Worm (Caenorhabditis elegans): ENCODE measurements around the gene Y38C1AA.19.
A peak's percentile ranks its signal among the peaks of the same experiment; 100 is the strongest.

The Y38C1AA.19 gene

DNA sequence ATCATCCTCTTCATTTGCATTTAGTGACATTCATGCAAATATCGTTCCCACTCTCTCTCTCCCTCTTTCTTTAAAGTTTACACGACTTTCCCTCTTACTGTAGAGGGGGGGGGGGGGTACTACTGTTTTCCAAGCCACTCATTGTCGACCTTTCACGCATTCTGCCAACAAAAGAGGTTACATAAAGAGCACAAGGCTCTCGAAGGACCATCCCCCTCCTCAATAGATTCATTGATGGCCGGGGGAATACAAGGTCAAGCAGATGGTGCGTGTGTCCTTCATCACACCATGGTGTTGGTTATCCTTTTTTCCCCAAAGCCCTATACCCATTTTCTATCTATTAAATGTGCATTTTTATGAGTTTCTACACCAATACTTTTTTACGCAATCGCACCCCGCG lies 13.0 kb downstream of the Y38C1AA.19 start:
- TF ChIP-seq ref-2 (tag; optimal IDR thresholded peaks at IDR 0.05) (peak; percentile 27), ttx-3 (tag; optimal IDR thresholded peaks at IDR 0.05) (no peak), sox-2 (GFP tag; IDR thresholded peaks at IDR 0.05) (peak; percentile 66), eyg-1 (tag; optimal IDR thresholded peaks at IDR 0.05) (peak; percentile 9), K09A11.1 (tag; optimal IDR thresholded peaks at IDR 0.05; ENCODE audit: insufficient read depth) (no peak), lin-11 (tag; optimal IDR thresholded peaks at IDR 0.05) (no peak), pax-1 (tag; optimal IDR thresholded peaks at IDR 0.05) (no peak), npax-4 (tag; optimal IDR thresholded peaks at IDR 0.05) (no peak), ceh-24 (tag; optimal IDR thresholded peaks at IDR 0.05) (no peak), ceh-9 (tag; optimal IDR thresholded peaks at IDR 0.05) (no peak), tbx-2 (tag; optimal IDR thresholded peaks at IDR 0.05) (peak; percentile 9), ceh-45 (GFP tag; IDR thresholded peaks at IDR 0.05) (no peak)

DNA sequence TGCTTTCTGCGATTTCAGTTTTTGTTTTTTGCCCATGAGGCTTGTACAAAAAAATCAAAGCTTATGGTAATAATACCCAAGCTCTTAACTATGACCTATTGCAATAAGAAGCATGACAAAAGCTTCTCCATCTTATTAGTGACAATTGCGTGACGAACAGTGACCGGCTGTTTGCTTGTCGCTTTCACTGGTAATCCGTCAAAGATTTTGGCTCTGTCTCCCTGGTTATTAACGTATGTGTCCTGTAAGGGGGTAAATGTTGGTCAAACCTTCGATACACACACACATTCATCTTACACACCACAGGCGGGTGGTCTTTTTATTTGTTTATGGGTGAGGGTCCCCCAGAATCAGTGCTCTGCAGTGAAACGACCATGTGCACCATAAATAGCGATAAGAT lies 14.2 kb downstream of the Y38C1AA.19 start:
- TF ChIP-seq zip-5 (tag; optimal IDR thresholded peaks at IDR 0.05) = no peak
- TF ChIP-seq pag-3 (tag; optimal IDR thresholded peaks at IDR 0.05; ENCODE audit: borderline replicate concordance) = no peak
- TF ChIP-seq eyg-1 (tag; optimal IDR thresholded peaks at IDR 0.05) = no peak
- no peak for TF ChIP-seq ceh-2 (tag; optimal IDR thresholded peaks at IDR 0.05)
- TF ChIP-seq tbx-2 (tag; optimal IDR thresholded peaks at IDR 0.05) = peak; percentile 25
- no peak for TF ChIP-seq K02D7.2 (tag; optimal IDR thresholded peaks at IDR 0.05)
- no peak for TF ChIP-seq ets-4 (tag; optimal IDR thresholded peaks at IDR 0.05)
- no peak for TF ChIP-seq ceh-14 (tag; optimal IDR thresholded peaks at IDR 0.05)
- no peak for TF ChIP-seq ama-1 (optimal IDR thresholded peaks at IDR 0.05)
- no peak for TF ChIP-seq madf-2 (tag; optimal IDR thresholded peaks at IDR 0.05)
- no peak for TF ChIP-seq mec-3 (tag; optimal IDR thresholded peaks at IDR 0.05; ENCODE audit: borderline replicate concordance)
- no peak for TF ChIP-seq ahr-1 (tag; optimal IDR thresholded peaks at IDR 0.05)
- TF ChIP-seq ceh-45 (GFP tag; IDR thresholded peaks at IDR 0.05) = no peak
- peak; percentile 62 for TF ChIP-seq elt-2 (tag; optimal IDR thresholded peaks at IDR 0.05)
- TF ChIP-seq unc-42 (tag; optimal IDR thresholded peaks at IDR 0.05) = no peak
- TF ChIP-seq ref-2 (tag; optimal IDR thresholded peaks at IDR 0.05) = peak; percentile 9
- TF ChIP-seq hlh-8 (tag; optimal IDR thresholded peaks at IDR 0.05) = no peak

DNA sequence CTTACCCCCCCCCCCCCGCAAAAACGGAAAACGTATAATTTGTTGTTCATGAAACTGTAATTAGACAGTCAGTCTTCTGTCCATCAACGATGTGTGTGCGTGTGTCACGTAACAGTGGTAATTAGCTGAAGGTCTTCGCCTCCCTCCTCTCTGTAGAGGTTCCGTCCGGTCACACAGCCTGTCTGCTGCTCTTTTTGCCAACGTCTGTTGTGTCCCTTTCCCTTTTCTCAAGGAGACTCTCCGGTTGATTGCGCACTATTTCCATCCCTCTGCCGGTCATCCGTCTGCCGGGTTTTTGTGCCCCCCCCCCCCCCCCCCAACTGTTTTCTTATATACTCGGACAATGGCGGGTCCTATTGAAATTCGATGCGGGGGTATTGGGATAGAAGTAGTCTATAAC lies 15.7 kb downstream of the Y38C1AA.19 start:
- TF ChIP-seq nhr-11 (tag; optimal IDR thresholded peaks at IDR 0.05) (no peak), unc-55 (GFP tag; optimal IDR thresholded peaks at IDR 0.05) (peak; percentile 29), elt-2 (tag; optimal IDR thresholded peaks at IDR 0.05) (no peak), ceh-14 (tag; optimal IDR thresholded peaks at IDR 0.05) (no peak), tbx-2 (tag; optimal IDR thresholded peaks at IDR 0.05) (peak; percentile 44), ceh-19 (GFP tag; optimal IDR thresholded peaks at IDR 0.05) (peak; percentile 11), ceh-31 (tag; optimal IDR thresholded peaks at IDR 0.05) (peak; percentile 71), sox-2 (GFP tag; IDR thresholded peaks at IDR 0.05) (peak; percentile 53), ceh-24 (tag; optimal IDR thresholded peaks at IDR 0.05) (no peak)

DNA sequence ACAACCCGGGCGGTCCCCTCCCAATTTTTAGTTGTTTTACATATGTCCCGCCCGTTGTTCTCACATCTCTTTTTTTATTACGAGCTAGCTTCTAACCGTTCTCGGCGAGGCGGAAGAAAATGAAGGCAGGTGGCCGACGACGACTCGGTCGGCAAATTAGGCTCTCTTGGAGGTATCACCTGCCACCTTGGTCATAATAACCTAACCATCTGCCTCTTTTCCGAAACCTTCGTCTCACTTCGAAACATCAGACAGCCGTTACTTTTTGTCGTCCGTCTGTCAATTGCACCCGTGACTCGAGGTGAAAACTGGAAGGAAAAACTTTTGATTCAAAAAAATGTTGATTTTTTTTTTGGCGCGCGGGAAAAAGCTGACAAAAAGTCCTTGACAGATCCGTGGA lies 17.5 kb downstream of the Y38C1AA.19 start:
- TF ChIP-seq ceh-31 (tag; optimal IDR thresholded peaks at IDR 0.05) = peak; percentile 29
- no peak for TF ChIP-seq pax-1 (tag; optimal IDR thresholded peaks at IDR 0.05)
- no peak for TF ChIP-seq hlh-13 (GFP tag; optimal IDR thresholded peaks at IDR 0.05)

DNA sequence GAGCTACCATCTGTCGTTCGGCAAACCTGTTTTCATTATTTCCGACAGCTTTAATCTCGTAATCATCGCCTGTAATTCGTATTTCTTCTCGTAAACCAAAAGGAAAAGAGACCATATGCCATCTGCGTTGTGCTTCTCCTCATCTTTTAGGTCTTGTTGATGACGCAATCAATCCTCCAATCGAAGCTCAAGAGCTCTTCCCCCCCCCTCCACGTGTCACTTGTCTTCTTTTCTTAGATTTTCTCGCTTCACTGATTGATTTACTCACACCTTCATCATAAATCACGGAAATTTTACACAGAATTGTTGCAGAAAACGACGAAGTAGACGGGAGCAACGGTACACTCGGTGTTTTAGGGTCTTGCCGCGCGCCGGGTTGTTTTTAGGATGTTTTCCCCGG lies 18.7 kb downstream of the Y38C1AA.19 start, which contains the start of gene tcl-2:
Gene tcl-2 (plus strand): TSS at position 388 of the 400 bp plus-strand sequence.
- TF ChIP-seq nhr-232 (tag; optimal IDR thresholded peaks at IDR 0.05) (no peak), unc-55 (GFP tag; optimal IDR thresholded peaks at IDR 0.05) (peak; percentile 18)

DNA sequence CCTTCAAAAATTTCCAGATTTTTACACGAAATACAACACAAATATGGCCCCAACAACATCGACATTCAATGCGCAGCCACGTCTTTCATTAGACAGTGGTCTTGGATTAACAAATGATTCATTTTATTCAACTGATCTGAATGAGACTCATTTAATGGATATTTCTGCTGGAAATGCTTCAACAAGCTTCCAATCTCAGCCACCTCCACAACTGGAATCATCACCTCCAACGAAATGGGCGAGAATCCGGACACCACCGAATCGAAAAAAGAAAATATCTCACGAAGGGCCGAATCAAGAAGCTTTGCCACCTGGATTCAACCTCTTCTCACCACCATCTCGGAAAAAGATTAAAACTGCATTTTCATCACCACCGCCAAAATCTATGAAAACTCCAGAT lies 19.7 kb downstream of the Y38C1AA.19 start:
- TF ChIP-seq K02D7.2 (tag; optimal IDR thresholded peaks at IDR 0.05) (no peak), ceh-9 (tag; optimal IDR thresholded peaks at IDR 0.05) (no peak), pat-9 (tag; optimal IDR thresholded peaks at IDR 0.05) (no peak), unc-3 (GFP tag; conservative IDR thresholded peaks at IDR 0.05) (no peak), unc-3 (tag; optimal IDR thresholded peaks at IDR 0.05) (no peak), ceh-31 (tag; optimal IDR thresholded peaks at IDR 0.05) (no peak), ceh-48 (tag; optimal IDR thresholded peaks at IDR 0.05) (no peak), unc-42 (tag; optimal IDR thresholded peaks at IDR 0.05) (no peak)
